Worm (Caenorhabditis elegans) whole organism, L4 larva: Measurements from ENCODE around the gene atrn-1.
A peak's percentile ranks its signal among the peaks of the same experiment; 100 is the strongest.

Experiments used
- D1046.2 ChIP-seq: fragments of 200-800 bp; sonication (Bioruptor generic); IDR thresholded peaks from 2 replicates; pipeline ENCODE4 v1.3.6; 2022; ENCODE audit warnings: missing genetic modification characterization, missing compliant biosample characterization
- F26F4.8 ChIP-seq: fragments of 200-800 bp; sonication (Bioruptor generic); conservative IDR thresholded peaks from 2 replicates; pipeline ENCODE4 v1.3.6; 2022; ENCODE audit warnings: missing genetic modification characterization, missing compliant biosample characterization
- F37D6.2 ChIP-seq: sonication (generic microtip); optimal IDR thresholded peaks from 2 replicates; lab custom pipeline; 2016; ENCODE audit warnings: mild to moderate bottlenecking, missing genetic modification characterization, missing compliant biosample characterization
- F44E2.7 ChIP-seq: fragments of 200-800 bp; sonication (Bioruptor generic); IDR thresholded peaks from 2 replicates; pipeline ENCODE4 v2.1.2; 2022; ENCODE audit warnings: missing genetic modification characterization, missing compliant biosample characterization
- Y48G9A.11 ChIP-seq: fragments of 200-800 bp; sonication (Bioruptor generic); IDR thresholded peaks from 2 replicates; pipeline ENCODE4 v1.3.6; 2022; ENCODE audit warnings: missing genetic modification reagents, missing genetic modification characterization, missing compliant biosample characterization
- aha-1 ChIP-seq: fragments of 150-350 bp; peaks from one replicate; lab custom pipeline; 2014; ENCODE audit warnings: missing biosample characterization, missing genetic modification characterization
- ceh-28 ChIP-seq: fragments of 150-350 bp; optimal IDR thresholded peaks from 2 replicates; lab custom pipeline; 2014; ENCODE audit warnings: missing biosample characterization, missing genetic modification reagents, missing genetic modification characterization
- ceh-62 ChIP-seq: sonication (generic microtip); optimal IDR thresholded peaks from 2 replicates; lab custom pipeline; 2017; ENCODE audit warnings: missing biosample characterization, missing genetic modification characterization
- dmd-6 ChIP-seq: fragments of 200-800 bp; sonication (Bioruptor generic); IDR thresholded peaks from 2 replicates; pipeline ENCODE4 v1.3.6; 2022; ENCODE audit warnings: missing genetic modification reagents, missing genetic modification characterization, missing compliant biosample characterization
- egl-43 ChIP-seq: fragments of 200-800 bp; sonication (Bioruptor generic); IDR thresholded peaks from 2 replicates; pipeline ENCODE4 v1.3.6; 2022; ENCODE audit warnings: missing genetic modification reagents, missing genetic modification characterization, missing compliant biosample characterization
- fos-1 ChIP-seq: fragments of 150-350 bp; optimal IDR thresholded peaks from 2 replicates; lab custom pipeline; 2014; ENCODE audit warnings: missing biosample characterization, missing genetic modification characterization
- hlh-11 ChIP-seq: fragments of 200-800 bp; sonication (Bioruptor generic); optimal IDR thresholded peaks from 2 replicates; lab custom pipeline; 2018; ENCODE audit warnings: mild to moderate bottlenecking, missing genetic modification characterization, missing compliant biosample characterization
- hmg-1.1 ChIP-seq: fragments of 200-800 bp; sonication (Bioruptor generic); IDR thresholded peaks from 2 replicates; pipeline ENCODE4 v1.3.6; 2022; ENCODE audit warnings: missing genetic modification reagents, missing genetic modification characterization, missing compliant biosample characterization
- jun-1 ChIP-seq: fragments of 150-350 bp; optimal IDR thresholded peaks from 2 replicates; lab custom pipeline; 2014; ENCODE audit warnings: missing biosample characterization, missing genetic modification reagents, missing genetic modification characterization
- lin-1 ChIP-seq: fragments of 200-800 bp; sonication (Bioruptor generic); IDR thresholded peaks from 2 replicates; pipeline ENCODE4 v1.3.6; 2022; ENCODE audit warnings: missing genetic modification reagents, missing genetic modification characterization, missing compliant biosample characterization
- lin-13 ChIP-seq: fragments of 150-350 bp; optimal IDR thresholded peaks from 2 replicates; lab custom pipeline; 2014; ENCODE audit warnings: missing biosample characterization, missing genetic modification reagents, missing genetic modification characterization
- lin-15B ChIP-seq: fragments of 150-350 bp; sonication (generic microtip); optimal IDR thresholded peaks from 3 replicates; lab custom pipeline; 2014; ENCODE audit warnings: missing biosample characterization, missing genetic modification characterization
- lin-39 ChIP-seq: fragments of 150-350 bp; optimal IDR thresholded peaks from 2 replicates; lab custom pipeline; 2014; ENCODE audit warnings: missing biosample characterization, missing genetic modification reagents, missing genetic modification characterization
- lir-3 ChIP-seq: sonication (generic microtip); optimal IDR thresholded peaks from 2 replicates; lab custom pipeline; 2016; ENCODE audit warnings: mild to moderate bottlenecking, missing genetic modification characterization, missing compliant biosample characterization
- madf-9 ChIP-seq: fragments of 200-800 bp; sonication (Bioruptor generic); conservative IDR thresholded peaks from 2 replicates; pipeline ENCODE4 v1.3.6; 2022; ENCODE audit warnings: missing genetic modification reagents, missing genetic modification characterization, missing compliant biosample characterization
- mep-1 ChIP-seq: fragments of 150-350 bp; sonication (generic microtip); optimal IDR thresholded peaks from 3 replicates; lab custom pipeline; 2014; ENCODE audit warnings: missing biosample characterization, missing genetic modification characterization
- mxl-3 ChIP-seq: fragments of 200-800 bp; sonication (Bioruptor generic); optimal IDR thresholded peaks from 2 replicates; lab custom pipeline; 2018; ENCODE audit warnings: mild to moderate bottlenecking, missing genetic modification characterization, missing compliant biosample characterization
- nhr-102 ChIP-seq: sonication (generic microtip); optimal IDR thresholded peaks from 2 replicates; lab custom pipeline; 2016; ENCODE audit warnings: mild to moderate bottlenecking, missing genetic modification characterization, moderate library complexity, missing compliant biosample characterization
- nhr-11 ChIP-seq: fragments of 150-350 bp; optimal IDR thresholded peaks from 2 replicates; lab custom pipeline; 2014; ENCODE audit warnings: missing biosample characterization, missing genetic modification characterization
- nhr-28 ChIP-seq: fragments of 150-350 bp; optimal IDR thresholded peaks from 2 replicates; lab custom pipeline; 2014; ENCODE audit warnings: missing biosample characterization, missing genetic modification characterization
- nhr-42 ChIP-seq: fragments of 200-800 bp; sonication (Bioruptor generic); IDR thresholded peaks from 2 replicates; pipeline ENCODE4 v1.3.6; 2022; ENCODE audit warnings: missing genetic modification characterization, missing compliant biosample characterization
- nhr-77 ChIP-seq: fragments of 150-350 bp; optimal IDR thresholded peaks from 2 replicates; lab custom pipeline; 2014; ENCODE audit warnings: missing biosample characterization, missing genetic modification characterization
- skn-1 ChIP-seq: fragments of 150-350 bp; optimal IDR thresholded peaks from 2 replicates; lab custom pipeline; 2014; ENCODE audit warnings: missing biosample characterization, missing genetic modification characterization
- snpc-1.2 ChIP-seq: fragments of 200-800 bp; sonication (Bioruptor generic); IDR thresholded peaks from 2 replicates; pipeline ENCODE4 v1.3.6; 2022; ENCODE audit warnings: missing genetic modification reagents, missing genetic modification characterization, missing compliant biosample characterization
- snpc-4 ChIP-seq: fragments of 150-350 bp; optimal IDR thresholded peaks from 2 replicates; lab custom pipeline; 2014; ENCODE audit warnings: missing biosample characterization, missing genetic modification characterization
- spr-3 ChIP-seq: fragments of 200-800 bp; sonication (Bioruptor generic); optimal IDR thresholded peaks from 2 replicates; lab custom pipeline; 2018; ENCODE audit warnings: mild to moderate bottlenecking, missing genetic modification characterization, missing compliant biosample characterization
- tra-1 ChIP-seq: fragments of 200-800 bp; sonication (Bioruptor generic); IDR thresholded peaks from 2 replicates; pipeline ENCODE4 v1.3.6; 2022; ENCODE audit warnings: missing genetic modification reagents, missing genetic modification characterization, missing compliant biosample characterization
- unc-39 ChIP-seq: sonication (generic microtip); optimal IDR thresholded peaks from 2 replicates; lab custom pipeline; 2017; ENCODE audit warnings: missing biosample characterization, missing genetic modification characterization
- unc-62 ChIP-seq, 3 experiments: fragments of 150-350 bp in 1 of 3; sonication (generic microtip); optimal IDR thresholded peaks in 2 of 3; peaks in 1 of 3; 1 replicate in 1 of 3; 2 replicates in 2 of 3; lab custom pipeline; 2014 to 2017; ENCODE audit warnings: missing biosample characterization in 3 of 3, missing genetic modification characterization in 3 of 3, missing genetic modification reagents in 3 of 3, missing genotype in 1 of 3
- vab-7 ChIP-seq: fragments of 200-800 bp; sonication (Bioruptor generic); IDR thresholded peaks from 2 replicates; pipeline ENCODE4 v1.3.6; 2022; ENCODE audit warnings: missing genetic modification reagents, missing genetic modification characterization, missing compliant biosample characterization
- zag-1 ChIP-seq: fragments of 150-350 bp; optimal IDR thresholded peaks from 2 replicates; lab custom pipeline; 2014; ENCODE audit warnings: missing biosample characterization, missing genetic modification characterization
- zfp-2 ChIP-seq: sonication (generic microtip); optimal IDR thresholded peaks from 2 replicates; lab custom pipeline; 2016; ENCODE audit warnings: mild to moderate bottlenecking, missing genetic modification characterization, missing compliant biosample characterization
- zip-2 ChIP-seq: fragments of 150-350 bp; optimal IDR thresholded peaks from 2 replicates; lab custom pipeline; 2014; ENCODE audit warnings: missing biosample characterization, missing genetic modification characterization

Gene atrn-1

ce11 chrX:14711168-14711629 lies at the start of gene atrn-1:
Gene atrn-1, plus strand, starts transcription at chrX:14711579.
- TF ChIP-seq nhr-77 (no peak), spr-3 (GFP tag; lab: Kevin White, UChicago) (no peak), hmg-1.1 (0 out of 2 replicates have a peak, but pooled peaks have one; percentile 21), snpc-4 (tag; lab: Kevin White, UChicago) (no peak), aha-1 (tag; lab: Kevin White, UChicago) (peak; percentile 45), madf-9 (GFP tag; lab: Robert Waterston, UW) (no peak), nhr-42 (GFP tag; lab: Robert Waterston, UW) (no peak), unc-62 (GFP tag; optimal IDR thresholded peaks at IDR 0.05 in 1 of 2; lab: Kevin White, UChicago) (peak in 1 of 2 experiments; percentile 54), unc-62 (tag; optimal IDR thresholded peaks at IDR 0.05; lab: Kevin White, UChicago) (no peak), jun-1 (tag; lab: Kevin White, UChicago) (no peak), D1046.2 (GFP tag; lab: Robert Waterston, UW) (no peak), nhr-28 (tag; lab: Kevin White, UChicago) (peak; percentile 2), lin-13 (GFP tag; lab: Kevin White, UChicago) (no peak), lin-39 (tag; lab: Kevin White, UChicago) (no peak), mxl-3 (peak; percentile 6), zfp-2 (tag; lab: Kevin White, UChicago) (no peak), F44E2.7 (GFP tag; lab: Robert Waterston, UW) (no peak), egl-43 (GFP tag; lab: Robert Waterston, UW) (no peak), F37D6.2 (tag; lab: Kevin White, UChicago) (no peak), lin-1 (GFP tag; lab: Robert Waterston, UW) (no peak), lin-15B (tag; lab: Kevin White, UChicago) (no peak), nhr-11 (tag; lab: Kevin White, UChicago) (no peak), vab-7 (GFP tag; lab: Robert Waterston, UW) (no peak), nhr-102 (tag; lab: Kevin White, UChicago) (no peak), F26F4.8 (no peak), hlh-11 (tag; lab: Kevin White, UChicago) (peak; percentile 23), ceh-28 (tag; lab: Kevin White, UChicago) (peak; percentile 57), tra-1 (no peak), mep-1 (peak; percentile 15)

ce11 chrX:14661918-14662317 lies 49.5 kb upstream of the atrn-1 start:
- no peak for TF ChIP-seq fos-1 (tag; lab: Kevin White, UChicago)
- TF ChIP-seq zip-2 (tag; lab: Kevin White, UChicago) = no peak
- TF ChIP-seq Y48G9A.11 (GFP tag; lab: Robert Waterston, UW) = no peak
- TF ChIP-seq snpc-1.2 (GFP tag; lab: Robert Waterston, UW) = no peak
- TF ChIP-seq lir-3 (tag; lab: Kevin White, UChicago) = no peak
- TF ChIP-seq unc-39 = no peak
- TF ChIP-seq skn-1 = no peak
- TF ChIP-seq mep-1 = no peak

- TF ChIP-seq unc-62 (GFP tag; optimal IDR thresholded peaks at IDR 0.05 in 1 of 2; lab: Kevin White, UChicago) (peak in 1 of 2 experiments; percentile 12), unc-62 (tag; optimal IDR thresholded peaks at IDR 0.05; lab: Kevin White, UChicago) (no peak), ceh-62 (no peak)
Measured at ce11 chrX:14662460-14662859, 48.9 kb upstream of the atrn-1 start.

- no peak for TF ChIP-seq dmd-6
- no peak for TF ChIP-seq zag-1
- TF ChIP-seq unc-62 (GFP tag; optimal IDR thresholded peaks at IDR 0.05 in 1 of 2; lab: Kevin White, UChicago) = peak in 1 of 2 experiments; percentile 71
- no peak for TF ChIP-seq unc-62 (tag; optimal IDR thresholded peaks at IDR 0.05; lab: Kevin White, UChicago)
Measured at ce11 chrX:14664028-14664427, 47.4 kb upstream of the atrn-1 start, which contains the start of gene C26G2.2. Gene C26G2.2, plus strand, starts transcription at chrX:14664328.
